Worm (Caenorhabditis elegans) whole organism, L4/young adult: ENCODE results near the gene W10G6.6.

ENCODE experiments used
- W03F9.2 ChIP-seq: fragments of 150-350 bp; optimal IDR thresholded peaks from 2 replicates; lab custom pipeline; 2014; ENCODE audit warnings: missing biosample characterization, missing genetic modification characterization
- dao-5 ChIP-seq: sonication (generic microtip); optimal IDR thresholded peaks from 2 replicates; lab custom pipeline; 2016; ENCODE audit warnings: missing genotype, missing genetic modification characterization, moderate library complexity, missing compliant biosample characterization
- him-1 ChIP-seq: sonication (generic microtip); optimal IDR thresholded peaks from 2 replicates; lab custom pipeline; 2016; ENCODE audit warnings: missing genotype, missing genetic modification reagents, missing genetic modification characterization, missing compliant biosample characterization

- TF ChIP-seq him-1 (tag; lab: Kevin White, UChicago) (no peak), dao-5 (tag; lab: Kevin White, UChicago) (no peak), W03F9.2 (tag; lab: Kevin White, UChicago) (no peak)
Observed at ce11 chrX:16261993-16262392, 11.4 kb upstream of the W10G6.6 start, which contains the start of gene sgk-1.
